Fruit fly (Drosophila melanogaster) S2 (cell line): Measurements from ENCODE around the gene Hacd1.

Experiments used
- CG8478 ChIP-seq: fragments of >200 bp; optimal IDR thresholded peaks from 2 replicates; lab custom pipeline; 2018
- CTCF ChIP-seq, 2 experiments: fragments of >200 bp; optimal IDR thresholded peaks; 2 replicates each; lab custom pipeline; 2018

DNA sequence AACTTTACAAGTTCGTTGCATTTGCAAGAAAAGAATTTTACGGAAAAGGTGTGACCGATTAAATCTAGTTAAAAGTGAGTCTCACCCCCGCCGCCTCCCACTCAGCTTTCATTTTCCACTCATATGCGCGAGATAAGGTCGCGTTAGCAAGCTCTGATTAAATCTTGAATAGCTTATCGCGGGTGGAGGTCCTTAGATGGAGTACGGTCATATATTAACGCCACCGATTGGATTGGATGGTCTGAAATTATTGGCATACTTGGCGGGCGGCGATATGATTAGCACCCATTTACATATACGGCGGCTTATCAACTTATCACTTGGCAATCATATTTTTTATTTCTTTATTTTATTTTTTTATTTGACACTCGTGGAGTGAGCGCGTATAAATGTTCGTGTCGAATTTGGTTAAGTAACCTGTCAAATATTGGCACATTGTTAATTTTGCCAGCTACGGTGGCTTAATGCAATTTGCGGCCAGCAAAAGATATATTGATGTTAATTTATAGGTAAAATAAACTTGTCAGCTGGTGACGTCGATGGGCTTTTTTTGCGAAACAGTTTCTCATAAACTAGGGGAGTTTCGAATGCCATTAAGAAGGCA is 27.6 kb upstream of the Hacd1 start:
- TF ChIP-seq CTCF (optimal IDR thresholded peaks at IDR 0.05; lab: Kevin White, UChicago) (no peak), CG8478 (lab: Kevin White, UChicago) (no peak)
